Worm (Caenorhabditis elegans): ENCODE results near the gene unc-85.

Gene unc-85

ce11 chrII:4741527-4742187 is 39.8 kb downstream of the unc-85 start, which contains the start of gene acs-11:
acs-11 (plus strand) TSS chrII:4742137.
- no peak for TF ChIP-seq F13C5.2 (tag; optimal IDR thresholded peaks at IDR 0.05)
- no peak for TF ChIP-seq flt-1 (GFP tag; IDR thresholded peaks at IDR 0.05)
- TF ChIP-seq ceh-13 (GFP tag; optimal IDR thresholded peaks at IDR 0.05) = no peak
- no peak for TF ChIP-seq tbx-11 (GFP tag; IDR thresholded peaks at IDR 0.05)
- TF ChIP-seq tra-4 (tag; optimal IDR thresholded peaks at IDR 0.05) = no peak
- no peak for TF ChIP-seq sea-1 (GFP tag; conservative IDR thresholded peaks at IDR 0.05)
- no peak for TF ChIP-seq scrt-1 (GFP tag; IDR thresholded peaks at IDR 0.05)
- no peak for TF ChIP-seq hnd-1 (tag; optimal IDR thresholded peaks at IDR 0.05)
- TF ChIP-seq tbx-37 (GFP tag; conservative IDR thresholded peaks at IDR 0.05) = no peak
- no peak for TF ChIP-seq ama-1 (optimal IDR thresholded peaks at IDR 0.05)
- no peak for TF ChIP-seq ets-7 (tag; optimal IDR thresholded peaks at IDR 0.05)
- TF ChIP-seq ceh-36 (tag; optimal IDR thresholded peaks at IDR 0.05) = no peak

ce11 chrII:4745281-4745680 is 43.4 kb downstream of the unc-85 start:
- TF ChIP-seq flt-1 (GFP tag; IDR thresholded peaks at IDR 0.05) = no peak
- no peak for TF ChIP-seq ama-1 (optimal IDR thresholded peaks at IDR 0.05)
- TF ChIP-seq tra-4 (tag; optimal IDR thresholded peaks at IDR 0.05) = no peak
- no peak for TF ChIP-seq scrt-1 (GFP tag; IDR thresholded peaks at IDR 0.05)
- no peak for TF ChIP-seq ets-7 (tag; optimal IDR thresholded peaks at IDR 0.05)
- no peak for TF ChIP-seq F13C5.2 (tag; optimal IDR thresholded peaks at IDR 0.05)
- TF ChIP-seq tbx-37 (GFP tag; conservative IDR thresholded peaks at IDR 0.05) = no peak
- TF ChIP-seq B0310.2 (tag; optimal IDR thresholded peaks at IDR 0.05) = no peak
- TF ChIP-seq aly-1 (tag; optimal IDR thresholded peaks at IDR 0.05) = no peak
- no peak for TF ChIP-seq hmg-4 (GFP tag; optimal IDR thresholded peaks at IDR 0.05)
- no peak for TF ChIP-seq tbx-11 (GFP tag; IDR thresholded peaks at IDR 0.05)
- no peak for TF ChIP-seq sea-1 (GFP tag; conservative IDR thresholded peaks at IDR 0.05)
- no peak for TF ChIP-seq pes-1 (GFP tag; IDR thresholded peaks at IDR 0.05)
- TF ChIP-seq hnd-1 (tag; optimal IDR thresholded peaks at IDR 0.05) = no peak
- no peak for TF ChIP-seq ceh-36 (tag; optimal IDR thresholded peaks at IDR 0.05)
- TF ChIP-seq hmbx-1 (tag; optimal IDR thresholded peaks at IDR 0.05) = no peak

ce11 chrII:4747063-4747462 is 45.2 kb downstream of the unc-85 start:
- TF ChIP-seq hnd-1 (tag; optimal IDR thresholded peaks at IDR 0.05) = no peak
- TF ChIP-seq tbx-37 (GFP tag; conservative IDR thresholded peaks at IDR 0.05) = no peak
- no peak for TF ChIP-seq sea-1 (GFP tag; conservative IDR thresholded peaks at IDR 0.05)
- no peak for TF ChIP-seq F13C5.2 (tag; optimal IDR thresholded peaks at IDR 0.05)
- TF ChIP-seq tbx-11 (GFP tag; IDR thresholded peaks at IDR 0.05) = no peak
- TF ChIP-seq ceh-36 (tag; optimal IDR thresholded peaks at IDR 0.05) = no peak
- TF ChIP-seq B0310.2 (tag; optimal IDR thresholded peaks at IDR 0.05) = no peak
- TF ChIP-seq flt-1 (GFP tag; IDR thresholded peaks at IDR 0.05) = no peak

- TF ChIP-seq pes-1 (GFP tag; IDR thresholded peaks at IDR 0.05) (no peak), hnd-1 (tag; optimal IDR thresholded peaks at IDR 0.05) (no peak), ets-7 (tag; optimal IDR thresholded peaks at IDR 0.05) (no peak), hmg-4 (GFP tag; optimal IDR thresholded peaks at IDR 0.05) (no peak), tra-4 (tag; optimal IDR thresholded peaks at IDR 0.05) (no peak), ama-1 (optimal IDR thresholded peaks at IDR 0.05) (no peak), aly-1 (tag; optimal IDR thresholded peaks at IDR 0.05) (no peak), tbx-11 (GFP tag; IDR thresholded peaks at IDR 0.05) (no peak), tbx-37 (GFP tag; conservative IDR thresholded peaks at IDR 0.05) (no peak), B0310.2 (tag; optimal IDR thresholded peaks at IDR 0.05) (no peak)
Measured at ce11 chrII:4747697-4748096, 45.8 kb downstream of the unc-85 start.

ce11 chrII:4748374-4748773 is 46.5 kb downstream of the unc-85 start:
- TF ChIP-seq ceh-36 (tag; optimal IDR thresholded peaks at IDR 0.05) (no peak), pes-1 (GFP tag; IDR thresholded peaks at IDR 0.05) (no peak), hmbx-1 (tag; optimal IDR thresholded peaks at IDR 0.05) (no peak), hnd-1 (tag; optimal IDR thresholded peaks at IDR 0.05) (no peak), flt-1 (GFP tag; IDR thresholded peaks at IDR 0.05) (no peak), hmg-4 (GFP tag; optimal IDR thresholded peaks at IDR 0.05) (no peak), tbx-37 (GFP tag; conservative IDR thresholded peaks at IDR 0.05) (no peak), sea-1 (GFP tag; conservative IDR thresholded peaks at IDR 0.05) (no peak)

- no peak for TF ChIP-seq B0310.2 (tag; optimal IDR thresholded peaks at IDR 0.05)
Measured at ce11 chrII:4749581-4749980, 47.7 kb downstream of the unc-85 start, which contains the start of gene F41C3.2. F41C3.2 (plus strand) TSS chrII:4749968.

ce11 chrII:4752257-4752728 is 50.4 kb downstream of the unc-85 start, which contains the start of gene F41C3.1:
F41C3.1 (plus strand) TSS chrII:4752307.
- TF ChIP-seq ceh-36 (tag; optimal IDR thresholded peaks at IDR 0.05) (no peak), hmg-4 (GFP tag; optimal IDR thresholded peaks at IDR 0.05) (no peak), hnd-1 (tag; optimal IDR thresholded peaks at IDR 0.05) (no peak), sea-1 (GFP tag; conservative IDR thresholded peaks at IDR 0.05) (no peak), aly-1 (tag; optimal IDR thresholded peaks at IDR 0.05) (no peak), flt-1 (GFP tag; IDR thresholded peaks at IDR 0.05) (no peak), hmbx-1 (tag; optimal IDR thresholded peaks at IDR 0.05) (no peak), pes-1 (GFP tag; IDR thresholded peaks at IDR 0.05) (no peak), F13C5.2 (tag; optimal IDR thresholded peaks at IDR 0.05) (no peak), ets-7 (tag; optimal IDR thresholded peaks at IDR 0.05) (no peak), B0310.2 (tag; optimal IDR thresholded peaks at IDR 0.05) (no peak), tbx-37 (GFP tag; conservative IDR thresholded peaks at IDR 0.05) (no peak), tra-4 (tag; optimal IDR thresholded peaks at IDR 0.05) (no peak), ama-1 (optimal IDR thresholded peaks at IDR 0.05) (no peak), tbx-11 (GFP tag; IDR thresholded peaks at IDR 0.05) (no peak)
